Worm (Caenorhabditis elegans) whole organism, young adult: ENCODE results near the gene fbxb-21.
"Not testable (repeated sequence)": the region's sequence is repeated elsewhere in the genome, so short reads cannot be mapped to it uniquely, and the experiment has no call there.

Experiments used
- B0035.1 ChIP-seq: sonication (generic microtip); optimal IDR thresholded peaks from 2 replicates; lab custom pipeline; 2016; ENCODE audit warnings: missing genetic modification characterization, mild to moderate bottlenecking, missing compliant biosample characterization, missing genotype, missing genetic modification reagents
- B0261.1 ChIP-seq: sonication (generic microtip); optimal IDR thresholded peaks from 2 replicates; lab custom pipeline; 2016; ENCODE audit warnings: mild to moderate bottlenecking, missing genetic modification characterization, moderate library complexity, missing compliant biosample characterization
- B0336.3 ChIP-seq: fragments of 200-800 bp; sonication (Bioruptor generic); IDR thresholded peaks from 2 replicates; pipeline ENCODE4 v1.3.6; 2022; ENCODE audit warnings: missing genetic modification characterization, missing compliant biosample characterization
- F39B2.1 ChIP-seq: fragments of 200-800 bp; sonication (Bioruptor generic); IDR thresholded peaks from 2 replicates; pipeline ENCODE4 v1.3.6; 2022; ENCODE audit warnings: missing genetic modification reagents, missing genetic modification characterization, missing compliant biosample characterization
- Y56A3A.18 ChIP-seq: fragments of 200-800 bp; sonication (Bioruptor generic); IDR thresholded peaks from 2 replicates; pipeline ENCODE4 v1.3.6; 2022; ENCODE audit warnings: missing genetic modification reagents, missing genetic modification characterization, missing compliant biosample characterization
- aptf-2 ChIP-seq: fragments of 200-800 bp; sonication (Bioruptor generic); conservative IDR thresholded peaks from 2 replicates; pipeline ENCODE4 v1.3.6; 2022; ENCODE audit warnings: missing genetic modification reagents, missing genetic modification characterization, missing compliant biosample characterization
- athp-1 ChIP-seq: sonication (generic microtip); optimal IDR thresholded peaks from 2 replicates; lab custom pipeline; 2017; ENCODE audit warnings: mild to moderate bottlenecking, missing genetic modification characterization, missing compliant biosample characterization
- ceh-91 ChIP-seq: fragments of 200-800 bp; sonication (Bioruptor generic); IDR thresholded peaks from 2 replicates; pipeline ENCODE4 v1.3.6; 2022; ENCODE audit warnings: missing genetic modification reagents, missing genetic modification characterization, missing compliant biosample characterization
- efl-1 ChIP-seq: fragments of 150-350 bp; optimal IDR thresholded peaks from 2 replicates; lab custom pipeline; 2014; ENCODE audit warnings: missing biosample characterization, missing genetic modification reagents, missing genetic modification characterization
- ekl-4 ChIP-seq: fragments of 200-800 bp; sonication (Bioruptor generic); IDR thresholded peaks from 2 replicates; pipeline ENCODE4 v1.3.6; 2022; ENCODE audit warnings: missing genetic modification reagents, missing genetic modification characterization, missing compliant biosample characterization
- hlh-26 ChIP-seq: fragments of 200-800 bp; sonication (Bioruptor generic); conservative IDR thresholded peaks from 2 replicates; pipeline ENCODE4 v1.3.6; 2022; ENCODE audit warnings: missing genetic modification reagents, missing genetic modification characterization, missing compliant biosample characterization
- hmg-1.2 ChIP-seq: fragments of 200-800 bp; sonication (Bioruptor generic); IDR thresholded peaks from 2 replicates; pipeline ENCODE4 v1.3.6; 2022; ENCODE audit warnings: missing genetic modification reagents, missing genetic modification characterization, missing compliant biosample characterization
- hmg-20 ChIP-seq: fragments of 200-800 bp; sonication (Bioruptor generic); IDR thresholded peaks from 2 replicates; pipeline ENCODE4 v1.3.6; 2022; ENCODE audit warnings: missing genetic modification reagents, missing genetic modification characterization, missing compliant biosample characterization
- lag-1 ChIP-seq: fragments of 200-800 bp; sonication (Bioruptor generic); IDR thresholded peaks from 2 replicates; pipeline ENCODE4 v1.3.6; 2022; ENCODE audit warnings: missing genetic modification reagents, missing genetic modification characterization, missing compliant biosample characterization
- lin-26 ChIP-seq: fragments of 200-800 bp; sonication (Bioruptor generic); IDR thresholded peaks from 2 replicates; pipeline ENCODE4 v1.3.6; 2022; ENCODE audit warnings: missing genetic modification reagents, missing genetic modification characterization, missing compliant biosample characterization
- lir-1 ChIP-seq: fragments of 200-800 bp; sonication (Bioruptor generic); conservative IDR thresholded peaks from 2 replicates; pipeline ENCODE4 v1.3.6; 2022; ENCODE audit warnings: missing genetic modification reagents, missing genetic modification characterization, missing compliant biosample characterization
- madf-6 ChIP-seq: fragments of 200-800 bp; sonication (Bioruptor generic); IDR thresholded peaks from 2 replicates; pipeline ENCODE4 v1.3.6; 2022; ENCODE audit warnings: missing genetic modification reagents, missing genetic modification characterization, missing compliant biosample characterization
- mcd-1 ChIP-seq: fragments of 200-800 bp; sonication (Bioruptor generic); IDR thresholded peaks from 2 replicates; pipeline ENCODE4 v1.3.6; 2022; ENCODE audit warnings: missing genetic modification reagents, missing genetic modification characterization, missing compliant biosample characterization
- mel-28 ChIP-seq: sonication (generic microtip); optimal IDR thresholded peaks from 2 replicates; lab custom pipeline; 2016; ENCODE audit warnings: borderline replicate concordance, mild to moderate bottlenecking, missing genetic modification characterization, missing compliant biosample characterization
- mxl-1 ChIP-seq: sonication (generic microtip); optimal IDR thresholded peaks from 2 replicates; lab custom pipeline; 2016; ENCODE audit warnings: missing genetic modification characterization, missing compliant biosample characterization
- nhr-27 ChIP-seq: fragments of 200-800 bp; sonication (Bioruptor generic); optimal IDR thresholded peaks from 2 replicates; lab custom pipeline; 2018; ENCODE audit warnings: mild to moderate bottlenecking, missing genetic modification characterization, moderate library complexity, missing compliant biosample characterization
- nhr-80 ChIP-seq: sonication (generic microtip); optimal IDR thresholded peaks from 2 replicates; lab custom pipeline; 2016; ENCODE audit warnings: missing genetic modification characterization, missing compliant biosample characterization
- pha-4 ChIP-seq: fragments of 150-350 bp; sonication (generic microtip); optimal IDR thresholded peaks from 2 replicates; lab custom pipeline; 2014; ENCODE audit warnings: missing biosample characterization, missing genetic modification reagents, missing genetic modification characterization
- rec-8 ChIP-seq, 2 experiments: sonication (generic microtip); optimal IDR thresholded peaks; 2 replicates each; lab custom pipeline; 2016; ENCODE audit warnings: mild to moderate bottlenecking in 2 of 2, missing genetic modification characterization in 2 of 2, missing genetic modification reagents in 2 of 2, missing genotype in 2 of 2, missing biosample characterization in 1 of 2, missing compliant biosample characterization in 1 of 2, moderate library complexity in 1 of 2
- tbx-9 ChIP-seq: sonication (generic microtip); optimal IDR thresholded peaks from 2 replicates; lab custom pipeline; 2016; ENCODE audit warnings: borderline replicate concordance, missing genetic modification characterization, inconsistent platforms, missing compliant biosample characterization
- ztf-22 ChIP-seq: fragments of 200-800 bp; sonication (Bioruptor generic); optimal IDR thresholded peaks from 2 replicates; lab custom pipeline; 2018; ENCODE audit warnings: mild to moderate bottlenecking, missing genetic modification characterization, moderate library complexity, missing compliant biosample characterization
- ztf-25 ChIP-seq: fragments of 200-800 bp; sonication (Bioruptor generic); IDR thresholded peaks from 2 replicates; pipeline ENCODE4 v1.3.6; 2022; ENCODE audit warnings: missing genetic modification reagents, missing genetic modification characterization, missing compliant biosample characterization
- ztf-28 ChIP-seq: fragments of 200-800 bp; sonication (Bioruptor generic); IDR thresholded peaks from 2 replicates; pipeline ENCODE4 v1.3.6; 2022; ENCODE audit warnings: missing genetic modification reagents, missing genetic modification characterization, missing compliant biosample characterization
- ztf-6 ChIP-seq: fragments of 200-800 bp; sonication (Bioruptor generic); IDR thresholded peaks from 2 replicates; pipeline ENCODE4 v1.3.6; 2022; ENCODE audit warnings: missing genetic modification reagents, missing genetic modification characterization, missing compliant biosample characterization

The fbxb-21 gene

ce11 chrII:1640496-1640895 lies 8.2 kb downstream of the fbxb-21 start, which contains the start of gene srh-72:
Gene srh-72 (minus strand): TSS chrII:1640596.
- no peak for TF ChIP-seq mel-28 (tag; lab: Kevin White, UChicago)

ce11 chrII:1636392-1636791 lies 12.3 kb downstream of the fbxb-21 start, which contains the start of gene srg-20:
Gene srg-20 (plus strand): TSS chrII:1636692.
- not testable (repeated sequence) for TF ChIP-seq lin-26; F39B2.1 (GFP tag; lab: Robert Waterston, UW); lag-1

ce11 chrII:1635969-1636368 lies 12.7 kb downstream of the fbxb-21 start:
- TF ChIP-seq Y56A3A.18 (GFP tag; lab: Robert Waterston, UW): no peak
- no peak for TF ChIP-seq hmg-1.2 (GFP tag; lab: Robert Waterston, UW)
- TF ChIP-seq ztf-6: no peak
- peak; percentile 9 for TF ChIP-seq nhr-80 (tag; lab: Kevin White, UChicago)
- no peak for TF ChIP-seq ztf-22 (GFP tag; lab: Kevin White, UChicago)

ce11 chrII:1633490-1633889 lies 15.2 kb downstream of the fbxb-21 start, which contains the start of gene C08E3.1:
Gene C08E3.1 (plus strand): TSS chrII:1633790.
- not testable (repeated sequence) for TF ChIP-seq efl-1 (GFP tag; lab: Kevin White, UChicago); mcd-1 (GFP tag; lab: Robert Waterston, UW); ceh-91 (GFP tag; lab: Robert Waterston, UW)

- TF ChIP-seq hmg-20 (GFP tag; lab: Robert Waterston, UW); ztf-22 (GFP tag; lab: Kevin White, UChicago); aptf-2 (GFP tag; lab: Robert Waterston, UW): not testable (repeated sequence)
Observed at ce11 chrII:1632216-1632615, 16.5 kb downstream of the fbxb-21 start, which contains the start of gene C08E3.13. Gene C08E3.13 (minus strand): TSS chrII:1632316.

- TF ChIP-seq tbx-9; hmg-20 (GFP tag; lab: Robert Waterston, UW); pha-4: not testable (repeated sequence)
Observed at ce11 chrII:1627783-1628182, 20.9 kb downstream of the fbxb-21 start, which contains the start of gene C08E3.15. Gene C08E3.15 (minus strand): TSS chrII:1627883.

ce11 chrII:1625666-1626065 lies 23.0 kb downstream of the fbxb-21 start, which contains the start of gene C08E3.14:
Gene C08E3.14 (plus strand): TSS chrII:1625966.
- TF ChIP-seq tbx-9 (no peak), ztf-25 (no peak), madf-6 (GFP tag; lab: Robert Waterston, UW) (no peak), mxl-1 (tag; lab: Kevin White, UChicago) (no peak), ztf-28 (GFP tag; lab: Robert Waterston, UW) (no peak), B0035.1 (tag; lab: Kevin White, UChicago) (no peak)

- TF ChIP-seq pha-4: no peak
- TF ChIP-seq lir-1 (GFP tag; lab: Robert Waterston, UW): no peak
- TF ChIP-seq ekl-4 (GFP tag; lab: Robert Waterston, UW): no peak
- no peak for TF ChIP-seq rec-8 (tag; optimal IDR thresholded peaks at IDR 0.05; lab: Kevin White, UChicago)
- no peak for TF ChIP-seq madf-6 (GFP tag; lab: Robert Waterston, UW)
- no peak for TF ChIP-seq ztf-22 (GFP tag; lab: Kevin White, UChicago)
- TF ChIP-seq B0336.3 (GFP tag; lab: Robert Waterston, UW): no peak
- TF ChIP-seq B0261.1 (tag; lab: Kevin White, UChicago): no peak
- no peak for TF ChIP-seq nhr-27 (tag; lab: Kevin White, UChicago)
- TF ChIP-seq athp-1: no peak
- TF ChIP-seq hlh-26 (GFP tag; lab: Robert Waterston, UW): no peak
Observed at ce11 chrII:1624572-1624971, 24.1 kb downstream of the fbxb-21 start, which contains the start of gene fbxa-160. Gene fbxa-160 (minus strand): TSS chrII:1624672.
